Worm (Caenorhabditis elegans) whole organism, L4 larva: ENCODE data around the gene Y50D4C.5.

Source experiments
- F10B5.3 ChIP-seq: sonication (generic microtip); optimal IDR thresholded peaks from 2 replicates; lab custom pipeline; 2016; ENCODE audit warnings: mild to moderate bottlenecking, missing genetic modification characterization, missing compliant biosample characterization
- F26F4.8 ChIP-seq: fragments of 200-800 bp; sonication (Bioruptor generic); conservative IDR thresholded peaks from 2 replicates; pipeline ENCODE4 v1.3.6; 2022; ENCODE audit warnings: missing genetic modification characterization, missing compliant biosample characterization
- F44E2.7 ChIP-seq: fragments of 200-800 bp; sonication (Bioruptor generic); IDR thresholded peaks from 2 replicates; pipeline ENCODE4 v2.1.2; 2022; ENCODE audit warnings: missing genetic modification characterization, missing compliant biosample characterization
- F49E8.2 ChIP-seq: sonication (generic microtip); optimal IDR thresholded peaks from 2 replicates; lab custom pipeline; 2016; ENCODE audit warnings: missing compliant biosample characterization, mild to moderate bottlenecking, missing genetic modification characterization, borderline replicate concordance
- T20F7.1 ChIP-seq: fragments of 200-800 bp; sonication (Bioruptor generic); optimal IDR thresholded peaks from 2 replicates; lab custom pipeline; 2018; ENCODE audit warnings: mild to moderate bottlenecking, missing genetic modification characterization, missing compliant biosample characterization
- Y105C5A.15 ChIP-seq: fragments of 200-800 bp; sonication (Bioruptor generic); IDR thresholded peaks from 2 replicates; pipeline ENCODE4 v1.3.6; 2022; ENCODE audit warnings: missing genetic modification characterization, missing compliant biosample characterization
- Y75B8A.6 ChIP-seq: fragments of 200-800 bp; sonication (Bioruptor generic); IDR thresholded peaks from 2 replicates; pipeline ENCODE4 v1.3.6; 2022; ENCODE audit warnings: missing genetic modification reagents, missing genetic modification characterization, missing compliant biosample characterization
- ZK546.5 ChIP-seq, 2 experiments: sonication (generic microtip); optimal IDR thresholded peaks; 2 replicates each; lab custom pipeline; 2017; ENCODE audit warnings: missing biosample characterization in 2 of 2, missing genetic modification characterization in 2 of 2
- ama-1 ChIP-seq: fragments of 150-350 bp; optimal IDR thresholded peaks from 2 replicates; lab custom pipeline; 2014; ENCODE audit warnings: inconsistent platforms, mixed read lengths
- arid-1 ChIP-seq: fragments of 200-800 bp; sonication (Bioruptor generic); conservative IDR thresholded peaks from 2 replicates; pipeline ENCODE4 v1.3.6; 2022; ENCODE audit warnings: missing genetic modification reagents, missing genetic modification characterization, missing compliant biosample characterization
- ceh-28 ChIP-seq: fragments of 150-350 bp; optimal IDR thresholded peaks from 2 replicates; lab custom pipeline; 2014; ENCODE audit warnings: missing biosample characterization, missing genetic modification reagents, missing genetic modification characterization
- ces-1 ChIP-seq: fragments of 150-350 bp; sonication (generic microtip); optimal IDR thresholded peaks from 4 replicates; lab custom pipeline; 2014; ENCODE audit warnings: missing biosample characterization, missing genetic modification reagents, missing genetic modification characterization
- cey-2 ChIP-seq: sonication (generic microtip); optimal IDR thresholded peaks from 3 replicates; lab custom pipeline; 2017; ENCODE audit warnings: missing genetic modification characterization, mild to moderate bottlenecking, missing compliant biosample characterization, antibody characterized with exemption, borderline replicate concordance; ENCODE audit not compliant: insufficient read depth
- dmd-8 ChIP-seq: fragments of 200-800 bp; sonication (Bioruptor generic); IDR thresholded peaks from 2 replicates; pipeline ENCODE4 v1.3.6; 2022; ENCODE audit warnings: missing genetic modification characterization, missing compliant biosample characterization
- dmd-9 ChIP-seq: fragments of 200-800 bp; sonication (Bioruptor generic); IDR thresholded peaks from 2 replicates; pipeline ENCODE4 v1.3.6; 2022; ENCODE audit warnings: missing genetic modification reagents, missing genetic modification characterization, missing compliant biosample characterization
- dpl-1 ChIP-seq: fragments of 150-350 bp; optimal IDR thresholded peaks from 2 replicates; lab custom pipeline; 2014; ENCODE audit warnings: missing biosample characterization, missing genetic modification reagents, missing genetic modification characterization
- duxl-1 ChIP-seq: sonication (generic microtip); optimal IDR thresholded peaks from 2 replicates; lab custom pipeline; 2016; ENCODE audit warnings: mild to moderate bottlenecking, missing genetic modification characterization, moderate library complexity, missing compliant biosample characterization; ENCODE audit not compliant: poor library complexity
- dve-1 ChIP-seq: sonication (generic microtip); optimal IDR thresholded peaks from 2 replicates; lab custom pipeline; 2017; ENCODE audit warnings: antibody characterized with exemption, mild to moderate bottlenecking, missing genetic modification characterization, missing compliant biosample characterization; ENCODE audit not compliant: insufficient read depth
- egl-43 ChIP-seq: fragments of 200-800 bp; sonication (Bioruptor generic); IDR thresholded peaks from 2 replicates; pipeline ENCODE4 v1.3.6; 2022; ENCODE audit warnings: missing genetic modification reagents, missing genetic modification characterization, missing compliant biosample characterization
- fos-1 ChIP-seq: fragments of 150-350 bp; optimal IDR thresholded peaks from 2 replicates; lab custom pipeline; 2014; ENCODE audit warnings: missing biosample characterization, missing genetic modification characterization
- gei-8 ChIP-seq: fragments of 200-800 bp; sonication (Bioruptor generic); optimal IDR thresholded peaks from 2 replicates; lab custom pipeline; 2018; ENCODE audit warnings: mild to moderate bottlenecking, missing genetic modification characterization, missing compliant biosample characterization
- hif-1 ChIP-seq, 2 experiments: sonication (generic microtip); optimal IDR thresholded peaks; 2 replicates each; lab custom pipeline; 2016 to 2017; ENCODE audit warnings: missing compliant biosample characterization in 2 of 2, missing genetic modification characterization in 2 of 2, missing genetic modification reagents in 2 of 2, missing genotype in 2 of 2, mild to moderate bottlenecking in 1 of 2
- jun-1 ChIP-seq: fragments of 150-350 bp; optimal IDR thresholded peaks from 2 replicates; lab custom pipeline; 2014; ENCODE audit warnings: missing biosample characterization, missing genetic modification reagents, missing genetic modification characterization
- lin-38 ChIP-seq: fragments of 200-800 bp; sonication (Bioruptor generic); IDR thresholded peaks from 2 replicates; pipeline ENCODE4 v1.3.6; 2022; ENCODE audit warnings: missing genetic modification reagents, missing genetic modification characterization, missing compliant biosample characterization
- lin-39 ChIP-seq: fragments of 150-350 bp; optimal IDR thresholded peaks from 2 replicates; lab custom pipeline; 2014; ENCODE audit warnings: missing biosample characterization, missing genetic modification reagents, missing genetic modification characterization
- lsy-2 ChIP-seq, 2 experiments: fragments of 150-350 bp in 1 of 2; sonication (generic microtip) in 1 of 2; optimal IDR thresholded peaks; 2 replicates each; lab custom pipeline; 2014 to 2017; ENCODE audit warnings: missing biosample characterization in 2 of 2, missing genetic modification characterization in 2 of 2
- mdl-1 ChIP-seq, 2 experiments: fragments of 150-350 bp in 1 of 2; sonication (generic microtip) in 1 of 2; optimal IDR thresholded peaks; 2 replicates each; lab custom pipeline; 2014 to 2017; ENCODE audit warnings: missing biosample characterization in 2 of 2, missing genetic modification characterization in 2 of 2
- mxl-2 ChIP-seq: fragments of 200-800 bp; sonication (Bioruptor generic); conservative IDR thresholded peaks from 2 replicates; pipeline ENCODE4 v1.3.6; 2022; ENCODE audit warnings: missing genetic modification reagents, missing genetic modification characterization, missing compliant biosample characterization
- mxl-3 ChIP-seq: fragments of 200-800 bp; sonication (Bioruptor generic); optimal IDR thresholded peaks from 2 replicates; lab custom pipeline; 2018; ENCODE audit warnings: mild to moderate bottlenecking, missing genetic modification characterization, missing compliant biosample characterization
- nhr-10 ChIP-seq: fragments of 150-350 bp; optimal IDR thresholded peaks from 2 replicates; lab custom pipeline; 2014; ENCODE audit warnings: missing biosample characterization, missing genetic modification characterization
- nhr-102 ChIP-seq: sonication (generic microtip); optimal IDR thresholded peaks from 2 replicates; lab custom pipeline; 2016; ENCODE audit warnings: mild to moderate bottlenecking, missing genetic modification characterization, moderate library complexity, missing compliant biosample characterization
- nhr-28 ChIP-seq: fragments of 150-350 bp; optimal IDR thresholded peaks from 2 replicates; lab custom pipeline; 2014; ENCODE audit warnings: missing biosample characterization, missing genetic modification characterization
- nhr-41 ChIP-seq: fragments of 200-800 bp; sonication (Bioruptor generic); IDR thresholded peaks from 2 replicates; pipeline ENCODE4 v1.3.6; 2022; ENCODE audit warnings: missing genetic modification reagents, missing genetic modification characterization, missing compliant biosample characterization
- nhr-42 ChIP-seq: fragments of 200-800 bp; sonication (Bioruptor generic); IDR thresholded peaks from 2 replicates; pipeline ENCODE4 v1.3.6; 2022; ENCODE audit warnings: missing genetic modification characterization, missing compliant biosample characterization
- nhr-48 ChIP-seq: sonication (generic microtip); optimal IDR thresholded peaks from 2 replicates; lab custom pipeline; 2016; ENCODE audit warnings: mild to moderate bottlenecking, missing genetic modification characterization, missing compliant biosample characterization
- nhr-6 ChIP-seq: fragments of 150-350 bp; optimal IDR thresholded peaks from 2 replicates; lab custom pipeline; 2014; ENCODE audit warnings: missing biosample characterization, missing genetic modification characterization
- pha-4 ChIP-seq, 2 experiments: fragments of 150-350 bp in 1 of 2; fragments of 200-800 bp in 1 of 2; sonication (Bioruptor generic) in 1 of 2; IDR thresholded peaks in 1 of 2; optimal IDR thresholded peaks in 1 of 2; 2 replicates each; pipeline versions ENCODE4 v1.3.6 to Lab custom; 2014 to 2022; ENCODE audit warnings: missing genetic modification characterization in 2 of 2, missing genetic modification reagents in 2 of 2, missing biosample characterization in 1 of 2, missing compliant biosample characterization in 1 of 2
- sdz-12 ChIP-seq: fragments of 200-800 bp; sonication (Bioruptor generic); optimal IDR thresholded peaks from 2 replicates; lab custom pipeline; 2018; ENCODE audit warnings: mild to moderate bottlenecking, missing genetic modification characterization, missing compliant biosample characterization
- set-16 ChIP-seq: fragments of 200-800 bp; sonication (Bioruptor generic); IDR thresholded peaks from 2 replicates; pipeline ENCODE4 v1.3.6; 2022; ENCODE audit warnings: missing genetic modification reagents, missing genetic modification characterization, missing compliant biosample characterization
- snpc-1.2 ChIP-seq: fragments of 200-800 bp; sonication (Bioruptor generic); IDR thresholded peaks from 2 replicates; pipeline ENCODE4 v1.3.6; 2022; ENCODE audit warnings: missing genetic modification reagents, missing genetic modification characterization, missing compliant biosample characterization
- unc-130 ChIP-seq: sonication (generic microtip); optimal IDR thresholded peaks from 2 replicates; lab custom pipeline; 2016; ENCODE audit warnings: missing genetic modification reagents, missing genetic modification characterization, missing compliant biosample characterization

Y50D4C.5 gene

ce11 chrV:975184-975583 lies 28.4 kb downstream of the Y50D4C.5 start (continued):
- TF ChIP-seq hif-1 (tag; optimal IDR thresholded peaks at IDR 0.05; lab: Kevin White, UChicago) (peak in 1 of 2 experiments; percentile 40), cey-2 (tag; lab: Kevin White, UChicago) (no peak), egl-43 (GFP tag; lab: Robert Waterston, UW) (no peak), nhr-28 (peak; percentile 30), arid-1 (0 out of 2 replicates have a peak, but pooled peaks have one; percentile 28), nhr-41 (GFP tag; lab: Robert Waterston, UW) (no peak), ama-1 (lab: Kevin White, UChicago) (no peak), ZK546.5 (tag; optimal IDR thresholded peaks at IDR 0.05; lab: Kevin White, UChicago) (no peak), Y105C5A.15 (GFP tag; lab: Robert Waterston, UW) (no peak), dmd-8 (GFP tag; lab: Robert Waterston, UW) (no peak), fos-1 (tag; lab: Kevin White, UChicago) (no peak), unc-130 (no peak), lin-38 (GFP tag; lab: Robert Waterston, UW) (0 out of 2 replicates have a peak, but pooled peaks have one; percentile 8), nhr-10 (tag; lab: Kevin White, UChicago) (no peak), dpl-1 (GFP tag; lab: Kevin White, UChicago) (peak; percentile 44), set-16 (GFP tag; lab: Robert Waterston, UW) (no peak), nhr-42 (GFP tag; lab: Robert Waterston, UW) (no peak), ces-1 (no peak), mxl-2 (no peak), ceh-28 (tag; lab: Kevin White, UChicago) (no peak), sdz-12 (GFP tag; lab: Kevin White, UChicago) (no peak), lin-39 (no peak), jun-1 (tag; lab: Kevin White, UChicago) (no peak), F26F4.8 (GFP tag; lab: Robert Waterston, UW) (no peak), gei-8 (GFP tag; lab: Kevin White, UChicago) (no peak), nhr-102 (tag; lab: Kevin White, UChicago) (no peak), Y75B8A.6 (no peak), duxl-1 (tag; lab: Kevin White, UChicago) (no peak), dmd-9 (no peak), F10B5.3 (tag; lab: Kevin White, UChicago) (no peak), nhr-6 (no peak), T20F7.1 (no peak), pha-4 (GFP tag; IDR thresholded peaks at IDR 0.05; lab: Robert Waterston, UW) (no peak), pha-4 (tag; optimal IDR thresholded peaks at IDR 0.05; lab: Kevin White, UChicago) (no peak), mxl-3 (GFP tag; lab: Kevin White, UChicago) (no peak), F44E2.7 (GFP tag; lab: Robert Waterston, UW) (no peak), dve-1 (tag; lab: Kevin White, UChicago) (peak; percentile 53)

- TF ChIP-seq nhr-6 (no peak), unc-130 (peak; percentile 13), lsy-2 (tag; optimal IDR thresholded peaks at IDR 0.05; lab: Kevin White, UChicago) (peak in 1 of 2 experiments; percentile 47), nhr-48 (tag; lab: Kevin White, UChicago) (no peak), gei-8 (GFP tag; lab: Kevin White, UChicago) (no peak), F49E8.2 (tag; lab: Kevin White, UChicago) (peak; percentile 75), snpc-1.2 (0 out of 2 replicates have a peak, but pooled peaks have one; percentile 12), mdl-1 (tag; optimal IDR thresholded peaks at IDR 0.05; lab: Kevin White, UChicago) (no peak)
Measured at ce11 chrV:969005-969562, 34.5 kb downstream of the Y50D4C.5 start.
